Fruit fly (Drosophila melanogaster): ENCODE data around the gene CG18088.

CG18088 gene

DNA sequence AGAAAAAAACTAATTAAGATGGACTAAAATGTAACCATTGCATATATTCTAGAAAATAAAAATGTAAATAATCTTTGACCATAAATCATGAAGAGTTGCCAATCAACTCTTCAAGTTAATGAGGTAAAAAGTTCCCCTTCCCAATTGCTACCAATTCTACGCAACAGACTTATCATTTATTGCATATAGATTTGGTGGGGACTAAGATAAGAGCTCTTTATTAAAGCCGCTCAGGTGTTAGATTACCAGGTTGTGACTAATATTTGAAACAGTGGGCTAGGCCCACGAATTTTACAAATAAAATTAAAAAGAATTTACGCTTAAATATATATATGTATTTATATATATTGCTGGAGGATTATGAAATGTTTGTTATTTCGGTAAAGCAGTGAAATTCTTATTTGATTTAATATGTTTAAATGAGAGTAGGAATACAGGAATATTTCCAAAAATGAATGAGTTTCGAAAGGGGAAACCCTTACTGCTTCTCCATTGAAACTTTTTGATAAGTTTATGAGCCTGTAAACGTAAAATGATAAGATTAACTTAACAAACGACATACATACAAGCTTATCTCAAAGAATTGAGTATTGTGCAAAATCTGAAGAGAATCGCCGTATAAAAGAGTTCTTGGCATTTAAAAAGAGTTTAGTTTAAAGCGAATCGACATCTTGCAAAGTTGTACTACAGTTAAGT, 44.4 kb downstream of the CG18088 start, which contains the start of gene CG13102:
TSS of gene CG13102 (plus strand) at position 646 of the 696 bp plus-strand sequence.
- TF ChIP-seq CG13204 (GFP tag; optimal IDR thresholded peaks at IDR 0.05): no peak
- TF ChIP-seq fd96Ca (GFP tag; IDR thresholded peaks at IDR 0.05): no peak
- TF ChIP-seq CG34367 (tag; optimal IDR thresholded peaks at IDR 0.05): no peak
- no peak for TF ChIP-seq rn (GFP tag; IDR thresholded peaks at IDR 0.05)
- no peak for TF ChIP-seq CG10348 (GFP tag; IDR thresholded peaks at IDR 0.05)
- TF ChIP-seq CG32121 (GFP tag; IDR thresholded peaks at IDR 0.05): no peak
- no peak for TF ChIP-seq Snoo (tag; optimal IDR thresholded peaks at IDR 0.05)
- TF ChIP-seq D1 (tag; optimal IDR thresholded peaks at IDR 0.05): no peak
- TF ChIP-seq gl (tag; optimal IDR thresholded peaks at IDR 0.05): no peak
- no peak for TF ChIP-seq CG14655 (GFP tag; optimal IDR thresholded peaks at IDR 0.05)
- TF ChIP-seq CG4496 (GFP tag; IDR thresholded peaks at IDR 0.05): no peak

DNA sequence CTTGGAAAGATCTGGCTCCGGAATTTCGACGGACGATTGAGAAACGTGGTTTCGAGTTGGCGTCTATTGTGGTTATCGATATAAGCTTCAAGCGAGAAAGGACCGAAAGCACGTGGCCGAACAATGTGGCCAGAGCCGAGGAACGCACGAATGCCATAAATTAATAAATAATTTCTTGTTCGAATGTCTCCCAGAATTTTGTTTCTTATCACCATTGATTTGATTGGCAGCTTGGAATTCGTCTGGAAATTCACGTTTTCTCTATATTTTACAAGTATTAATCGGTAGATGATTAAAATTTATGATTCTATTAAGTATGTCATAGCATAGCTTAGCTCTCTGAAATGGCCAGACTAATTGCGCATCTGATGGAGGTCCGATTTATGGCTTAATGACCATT, 46.6 kb downstream of the CG18088 start, which contains the start of gene Rcd-1r:
TSS of gene Rcd-1r (minus strand) at position 101 of the 400 bp plus-strand sequence.
- TF ChIP-seq CG13204 (GFP tag; optimal IDR thresholded peaks at IDR 0.05) (no peak), CG4496 (GFP tag; IDR thresholded peaks at IDR 0.05) (no peak), CG15710 (tag; optimal IDR thresholded peaks at IDR 0.05) (no peak), CG12605 (GFP tag; IDR thresholded peaks at IDR 0.05) (no peak), gl (tag; optimal IDR thresholded peaks at IDR 0.05) (no peak), CG8301 (tag; optimal IDR thresholded peaks at IDR 0.05) (no peak), CG17806 (tag; optimal IDR thresholded peaks at IDR 0.05) (no peak), Pif1A (GFP tag; optimal IDR thresholded peaks at IDR 0.05) (no peak), Snoo (tag; optimal IDR thresholded peaks at IDR 0.05) (no peak), Ets98B (GFP tag; IDR thresholded peaks at IDR 0.05) (no peak), D1 (tag; optimal IDR thresholded peaks at IDR 0.05) (no peak), fd96Ca (GFP tag; IDR thresholded peaks at IDR 0.05) (no peak), rn (GFP tag; IDR thresholded peaks at IDR 0.05) (no peak), EcR (GFP tag; optimal IDR thresholded peaks at IDR 0.05) (no peak), CG34367 (tag; optimal IDR thresholded peaks at IDR 0.05) (no peak)

DNA sequence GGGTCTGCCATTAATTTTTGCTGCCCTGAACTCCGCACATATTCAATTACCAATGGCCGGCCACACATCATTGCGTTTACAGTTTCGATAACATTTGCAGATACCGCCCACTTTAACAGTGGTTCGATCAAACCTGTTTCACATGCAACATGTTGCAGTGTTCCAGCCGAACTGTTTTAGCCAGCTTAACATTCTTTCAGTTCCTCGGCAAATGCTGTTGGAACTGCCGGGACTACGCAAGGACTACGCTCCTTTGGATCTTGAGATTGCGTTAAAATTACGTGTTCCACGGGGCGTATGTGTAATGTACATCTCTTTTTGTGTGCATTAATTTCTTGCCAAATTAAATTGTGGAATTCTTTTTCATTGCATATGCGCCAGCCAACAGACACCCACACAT, 52.1 kb downstream of the CG18088 start:
- TF ChIP-seq Snoo (tag; optimal IDR thresholded peaks at IDR 0.05): no peak
- no peak for TF ChIP-seq Ets98B (GFP tag; IDR thresholded peaks at IDR 0.05)
- no peak for TF ChIP-seq CG9948 (tag; optimal IDR thresholded peaks at IDR 0.05)
